Worm (Caenorhabditis elegans): ENCODE measurements around the gene cyp-35A1.

- no peak for TF ChIP-seq him-1 (tag; optimal IDR thresholded peaks at IDR 0.05)
- no peak for TF ChIP-seq dao-5 (tag; optimal IDR thresholded peaks at IDR 0.05)
These were observed 34.6 kb downstream of the cyp-35A1 start, which contains the start of gene F10G2.4 for ce11 chrV:7326928-7327327.

Measured in whole organism, L4/young adult.